Fruit fly (Drosophila melanogaster): Measurements from ENCODE around the gene CG34299.

Gene CG34299

dm6 chr3R:30263708-30264107, 14.3 kb downstream of the CG34299 start (continued):
- peak; percentile 38 for TF ChIP-seq CG13424 (tag; optimal IDR thresholded peaks at IDR 0.05)
- TF ChIP-seq chif (GFP tag; optimal IDR thresholded peaks at IDR 0.05), result peak in 1 of 2 experiments; percentile 28
- peak; percentile 6 for TF ChIP-seq CG15601 (tag; optimal IDR thresholded peaks at IDR 0.05)
- 0 out of 3 replicates have a peak, but pooled peaks have one; percentile 33 for TF ChIP-seq tgo (GFP tag; IDR thresholded peaks at IDR 0.05)
- TF ChIP-seq CG6683 (GFP tag; optimal IDR thresholded peaks at IDR 0.05), result no peak
- peak; percentile 14 for TF ChIP-seq CG4820 (GFP tag; optimal IDR thresholded peaks at IDR 0.05)
- TF ChIP-seq Gug (GFP tag; IDR thresholded peaks at IDR 0.05), result peak; percentile 31; the same call in 2 of the 4 replicates
- TF ChIP-seq Ptx1 (GFP tag; IDR thresholded peaks at IDR 0.05), result peak; percentile 29; the same call in 1 of the 2 replicates
- TF ChIP-seq ind (GFP tag; optimal IDR thresholded peaks at IDR 0.05), result no peak
- peak; percentile 27 to 45 for TF ChIP-seq Pdp1 (GFP tag; optimal IDR thresholded peaks at IDR 0.05)
- no peak for TF ChIP-seq exex (tag; optimal IDR thresholded peaks at IDR 0.05)
- no peak for TF ChIP-seq so (GFP tag; IDR thresholded peaks at IDR 0.05)
- no peak for TF ChIP-seq sens-2 (GFP tag; IDR thresholded peaks at IDR 0.05)
- peak; percentile 75 for TF ChIP-seq dmrt11E (tag; optimal IDR thresholded peaks at IDR 0.05)
- peak; percentile 33 for TF ChIP-seq phol (tag; optimal IDR thresholded peaks at IDR 0.05)
- no peak for TF ChIP-seq CG43689 (GFP tag; IDR thresholded peaks at IDR 0.05)
- peak; percentile 38 for TF ChIP-seq CG7556 (GFP tag; optimal IDR thresholded peaks at IDR 0.05)
- TF ChIP-seq BtbVII (GFP tag; optimal IDR thresholded peaks at IDR 0.05), result no peak
- TF ChIP-seq gsb-n (tag; optimal IDR thresholded peaks at IDR 0.05), result peak; percentile 58
- no peak for TF ChIP-seq hkb (optimal IDR thresholded peaks at IDR 0.05)
- TF ChIP-seq hkb (GFP tag; IDR thresholded peaks at IDR 0.05), result peak; percentile 29; the same call in 1 of the 2 replicates
- peak; percentile 20 for TF ChIP-seq CG2875 (GFP tag; optimal IDR thresholded peaks at IDR 0.05)
- TF ChIP-seq nmo (GFP tag; optimal IDR thresholded peaks at IDR 0.05), result peak; percentile 71
- peak; percentile 53; the same call in 1 of the 2 replicates for TF ChIP-seq CG31441 (GFP tag; IDR thresholded peaks at IDR 0.05)
- TF ChIP-seq CG13775 (GFP tag; optimal IDR thresholded peaks at IDR 0.05), result peak; percentile 17
- peak; percentile 59 for TF ChIP-seq CG7839 (tag; optimal IDR thresholded peaks at IDR 0.05)
- peak; percentile 29; the same call in 1 of the 2 replicates for TF ChIP-seq CG10959 (GFP tag; IDR thresholded peaks at IDR 0.05)
- TF ChIP-seq CG34224 (GFP tag; IDR thresholded peaks at IDR 0.05; ENCODE audit: partially characterized antibody), result no peak
- peak; percentile 63 for TF ChIP-seq CG17328 (GFP tag; IDR thresholded peaks at IDR 0.05)
- peak; percentile 67 for TF ChIP-seq zf30C (GFP tag; optimal IDR thresholded peaks at IDR 0.05)
- peak; percentile 26; the same call in 1 of the 2 replicates for TF ChIP-seq Drgx (GFP tag; IDR thresholded peaks at IDR 0.05)
- 0 out of 2 replicates have a peak, but pooled peaks have one; percentile 43 for TF ChIP-seq ara (GFP tag; IDR thresholded peaks at IDR 0.05)
- TF ChIP-seq CG2712 (tag; optimal IDR thresholded peaks at IDR 0.05), result peak; percentile 70
- no peak for TF ChIP-seq inv (GFP tag; IDR thresholded peaks at IDR 0.05; ENCODE audit: partially characterized antibody)
- TF ChIP-seq NFAT (GFP tag; IDR thresholded peaks at IDR 0.05), result no peak
- peak; percentile 32 for TF ChIP-seq CG30403 (GFP tag; optimal IDR thresholded peaks at IDR 0.05)
- TF ChIP-seq Ravus (GFP tag; IDR thresholded peaks at IDR 0.05), result no peak
- TF ChIP-seq CG12744 (GFP tag; optimal IDR thresholded peaks at IDR 0.05), result no peak
- peak; percentile 81 for TF ChIP-seq CG15696 (tag; optimal IDR thresholded peaks at IDR 0.05)
- no peak for TF ChIP-seq prd (optimal IDR thresholded peaks at IDR 0.05)
- peak; percentile 75 for TF ChIP-seq prd (GFP tag; IDR thresholded peaks at IDR 0.05)
- no peak for TF ChIP-seq D (optimal IDR thresholded peaks at IDR 0.05)
- TF ChIP-seq D (GFP tag; optimal IDR thresholded peaks at IDR 0.05), result no peak
- TF ChIP-seq CG1602 (GFP tag; optimal IDR thresholded peaks at IDR 0.05), result peak; percentile 40
- no peak for TF ChIP-seq CG4617 (GFP tag; optimal IDR thresholded peaks at IDR 0.05; ENCODE audit: borderline replicate concordance)
- TF ChIP-seq unpg (GFP tag; optimal IDR thresholded peaks at IDR 0.05), result peak; percentile 55
- peak; percentile 26 for TF ChIP-seq CG30431 (GFP tag; optimal IDR thresholded peaks at IDR 0.05)
- peak; percentile 36 for TF ChIP-seq CG9817 (tag; optimal IDR thresholded peaks at IDR 0.05)
- TF ChIP-seq esg (GFP tag; conservative IDR thresholded peaks at IDR 0.05), result 0 out of 2 replicates have a peak, but pooled peaks have one; percentile 16
- no peak for TF ChIP-seq CG12104 (GFP tag; optimal IDR thresholded peaks at IDR 0.05)
- no peak for TF ChIP-seq cwo (GFP tag; optimal IDR thresholded peaks at IDR 0.05)

Data from whole organism, embryonic.